Worm (Caenorhabditis elegans) whole organism, L3 larva: Measurements from ENCODE around the gene T12D8.9.

Source experiments
- aly-2 ChIP-seq: fragments of 150-350 bp; optimal IDR thresholded peaks from 2 replicates; lab custom pipeline; 2014; ENCODE audit warnings: missing biosample characterization, missing genetic modification characterization
- ceh-16 ChIP-seq: sonication (generic microtip); optimal IDR thresholded peaks from 2 replicates; lab custom pipeline; 2017; ENCODE audit warnings: missing biosample characterization, missing genetic modification characterization
- egl-27 ChIP-seq: sonication (generic microtip); optimal IDR thresholded peaks from 4 replicates; lab custom pipeline; 2017; ENCODE audit warnings: missing biosample characterization, missing genetic modification reagents, missing genetic modification characterization
- egl-5 ChIP-seq: fragments of 150-350 bp; optimal IDR thresholded peaks from 2 replicates; lab custom pipeline; 2017; ENCODE audit warnings: missing biosample characterization, missing genetic modification reagents, missing genetic modification characterization, inconsistent platforms
- elt-1 ChIP-seq: fragments of 150-350 bp; optimal IDR thresholded peaks from 2 replicates; lab custom pipeline; 2014; ENCODE audit warnings: missing biosample characterization, missing genetic modification characterization
- elt-2 ChIP-seq: sonication (generic microtip); optimal IDR thresholded peaks from 2 replicates; lab custom pipeline; 2016; ENCODE audit warnings: missing genetic modification reagents, mild to moderate bottlenecking, missing genetic modification characterization, missing compliant biosample characterization
- elt-3 ChIP-seq, 3 experiments: fragments of 150-350 bp in 1 of 3; sonication (generic microtip) in 2 of 3; optimal IDR thresholded peaks; 2 replicates in 2 of 3; 4 replicates in 1 of 3; lab custom pipeline; 2014 to 2017; ENCODE audit warnings: missing biosample characterization in 3 of 3, missing genetic modification characterization in 3 of 3
- eor-1 ChIP-seq, 2 experiments: fragments of 150-350 bp; optimal IDR thresholded peaks; 2 replicates each; lab custom pipeline; 2014 to 2018; ENCODE audit warnings: missing biosample characterization in 2 of 2, missing genetic modification characterization in 2 of 2
- fkh-10 ChIP-seq: sonication (generic microtip); optimal IDR thresholded peaks from 2 replicates; lab custom pipeline; 2017; ENCODE audit warnings: missing biosample characterization, missing genetic modification reagents, missing genetic modification characterization
- fkh-2 ChIP-seq: fragments of 150-350 bp; optimal IDR thresholded peaks from 2 replicates; lab custom pipeline; 2014; ENCODE audit warnings: missing biosample characterization, missing genetic modification reagents, missing genetic modification characterization
- fos-1 ChIP-seq: fragments of 150-350 bp; optimal IDR thresholded peaks from 2 replicates; lab custom pipeline; 2014; ENCODE audit warnings: missing biosample characterization, missing genetic modification characterization
- jun-1 ChIP-seq: fragments of 150-350 bp; optimal IDR thresholded peaks from 2 replicates; lab custom pipeline; 2014; ENCODE audit warnings: missing biosample characterization, missing genetic modification reagents, missing genetic modification characterization
- lin-39 ChIP-seq: fragments of 150-350 bp; optimal IDR thresholded peaks from 2 replicates; lab custom pipeline; 2018; ENCODE audit warnings: missing biosample characterization, missing genetic modification reagents, missing genetic modification characterization
- lsy-12 ChIP-seq: sonication (generic microtip); optimal IDR thresholded peaks from 2 replicates; lab custom pipeline; 2016; ENCODE audit warnings: mild to moderate bottlenecking, missing genetic modification characterization, missing compliant biosample characterization
- mdl-1 ChIP-seq: fragments of 150-350 bp; optimal IDR thresholded peaks from 2 replicates; lab custom pipeline; 2014; ENCODE audit warnings: missing biosample characterization, missing genetic modification characterization
- mml-1 ChIP-seq: fragments of 150-350 bp; sonication (generic microtip); optimal IDR thresholded peaks from 3 replicates; lab custom pipeline; 2014; ENCODE audit warnings: missing biosample characterization, missing genetic modification characterization
- nfya-1 ChIP-seq: sonication (generic microtip); optimal IDR thresholded peaks from 2 replicates; lab custom pipeline; 2017; ENCODE audit warnings: missing genetic modification characterization, mild to moderate bottlenecking, missing compliant biosample characterization, antibody characterized with exemption, moderate library complexity; ENCODE audit not compliant: insufficient read depth
- nhr-11 ChIP-seq: fragments of 150-350 bp; optimal IDR thresholded peaks from 2 replicates; lab custom pipeline; 2014; ENCODE audit warnings: missing biosample characterization, missing genetic modification characterization
- nhr-43 ChIP-seq: sonication (generic microtip); optimal IDR thresholded peaks from 2 replicates; lab custom pipeline; 2016; ENCODE audit warnings: mild to moderate bottlenecking, missing genetic modification characterization, missing compliant biosample characterization; ENCODE audit not compliant: poor library complexity, severe bottlenecking
- nhr-67 ChIP-seq: fragments of 150-350 bp; optimal IDR thresholded peaks from 2 replicates; lab custom pipeline; 2014; ENCODE audit warnings: missing biosample characterization, missing genetic modification characterization
- nhr-76 ChIP-seq: fragments of 150-350 bp; sonication (generic microtip); optimal IDR thresholded peaks from 5 replicates; lab custom pipeline; 2014; ENCODE audit warnings: missing biosample characterization, missing genetic modification characterization
- nhr-77 ChIP-seq: fragments of 150-350 bp; optimal IDR thresholded peaks from 2 replicates; lab custom pipeline; 2014; ENCODE audit warnings: missing biosample characterization, missing genetic modification characterization
- pqm-1 ChIP-seq: fragments of 150-350 bp; optimal IDR thresholded peaks from 2 replicates; lab custom pipeline; 2017; ENCODE audit warnings: missing biosample characterization, missing genetic modification characterization, inconsistent platforms
- skn-1 ChIP-seq: fragments of 150-350 bp; optimal IDR thresholded peaks from 2 replicates; lab custom pipeline; 2014; ENCODE audit warnings: missing biosample characterization, missing genetic modification characterization
- snpc-4 ChIP-seq: fragments of 150-350 bp; optimal IDR thresholded peaks from 2 replicates; lab custom pipeline; 2014; ENCODE audit warnings: missing biosample characterization, missing genetic modification characterization
- tbx-2 ChIP-seq: sonication (generic microtip); optimal IDR thresholded peaks from 2 replicates; lab custom pipeline; 2016; ENCODE audit warnings: mild to moderate bottlenecking, missing genetic modification characterization, missing compliant biosample characterization
- unc-39 ChIP-seq: sonication (generic microtip); optimal IDR thresholded peaks from 4 replicates; lab custom pipeline; 2017; ENCODE audit warnings: missing biosample characterization, missing genetic modification characterization
- unc-62 ChIP-seq: fragments of 150-350 bp; sonication (generic microtip); optimal IDR thresholded peaks from 4 replicates; lab custom pipeline; 2014; ENCODE audit warnings: missing biosample characterization, missing genetic modification reagents, missing genetic modification characterization
- ztf-11 ChIP-seq: fragments of 150-350 bp; optimal IDR thresholded peaks from 2 replicates; lab custom pipeline; 2014; ENCODE audit warnings: missing biosample characterization, missing genetic modification characterization
- ztf-4 ChIP-seq: fragments of 150-350 bp; optimal IDR thresholded peaks from 2 replicates; lab custom pipeline; 2014; ENCODE audit warnings: missing biosample characterization, missing genetic modification characterization

The T12D8.9 gene

ce11 chrIII:13630708-13631107, 13.8 kb downstream of the T12D8.9 start, which contains the start of gene arrd-17:
Gene arrd-17 (minus strand): TSS chrIII:13630808.
- TF ChIP-seq ztf-4 (tag; lab: Kevin White, UChicago) (no peak), ztf-11 (tag; lab: Kevin White, UChicago) (no peak), elt-1 (tag; lab: Kevin White, UChicago) (no peak), nhr-77 (tag; lab: Kevin White, UChicago) (no peak), mml-1 (tag; lab: Kevin White, UChicago) (no peak), elt-2 (no peak), tbx-2 (no peak), mdl-1 (tag; lab: Kevin White, UChicago) (no peak), elt-3 (tag; optimal IDR thresholded peaks at IDR 0.05; lab: Kevin White, UChicago) (no peak), nhr-76 (tag; lab: Kevin White, UChicago) (no peak), egl-5 (tag; lab: Kevin White, UChicago) (no peak), fkh-10 (GFP tag; lab: Kevin White, UChicago) (no peak)

- TF ChIP-seq nfya-1, result peak; percentile 3
- peak; percentile 20 for TF ChIP-seq fkh-10 (GFP tag; lab: Kevin White, UChicago)
- no peak for TF ChIP-seq elt-2
- TF ChIP-seq lin-39 (tag; lab: Kevin White, UChicago), result peak; percentile 3
Measured at ce11 chrIII:13633826-13634225, 16.9 kb downstream of the T12D8.9 start.

ce11 chrIII:13635235-13635634, 18.3 kb downstream of the T12D8.9 start:
- TF ChIP-seq jun-1 (tag; lab: Kevin White, UChicago) (no peak), lin-39 (tag; lab: Kevin White, UChicago) (peak; percentile 18), egl-5 (tag; lab: Kevin White, UChicago) (peak; percentile 11), elt-1 (tag; lab: Kevin White, UChicago) (peak; percentile 29)

ce11 chrIII:13635730-13636360, 18.9 kb downstream of the T12D8.9 start:
- TF ChIP-seq aly-2 (tag; lab: Kevin White, UChicago), result no peak
- peak; percentile 31 for TF ChIP-seq unc-62 (GFP tag; lab: Kevin White, UChicago)
- no peak for TF ChIP-seq egl-27 (tag; lab: Kevin White, UChicago)
- peak; percentile 66 for TF ChIP-seq snpc-4
- TF ChIP-seq fkh-10 (GFP tag; lab: Kevin White, UChicago), result peak; percentile 61
- TF ChIP-seq nfya-1, result peak; percentile 32
- TF ChIP-seq lin-39 (tag; lab: Kevin White, UChicago), result peak; percentile 7
- TF ChIP-seq elt-2, result no peak

DNA sequence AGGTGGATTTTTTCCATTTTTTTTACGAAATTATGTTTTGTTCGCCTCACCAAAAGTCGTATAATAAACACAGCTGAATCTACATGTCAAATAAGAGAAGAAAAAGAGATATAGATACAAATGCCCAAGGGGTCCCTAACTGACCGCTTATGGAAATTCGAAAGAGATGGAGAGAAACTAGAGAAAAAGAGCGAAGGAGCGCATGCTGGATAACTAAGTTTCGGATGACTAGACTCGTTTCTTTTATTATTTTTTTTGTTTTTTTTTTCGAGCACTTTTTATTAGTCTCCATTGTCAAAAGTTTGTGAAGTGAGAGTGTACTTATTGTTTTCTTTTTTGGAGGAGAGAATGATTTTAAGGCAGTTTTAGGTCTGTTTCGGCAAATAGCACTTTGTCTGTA, 20.8 kb downstream of the T12D8.9 start:
- TF ChIP-seq nfya-1, result peak; percentile 44
- TF ChIP-seq lsy-12, result no peak
- no peak for TF ChIP-seq nhr-43 (tag; lab: Kevin White, UChicago)
- peak; percentile 62 for TF ChIP-seq fkh-10 (GFP tag; lab: Kevin White, UChicago)
- TF ChIP-seq fkh-2 (tag; lab: Kevin White, UChicago), result no peak

DNA sequence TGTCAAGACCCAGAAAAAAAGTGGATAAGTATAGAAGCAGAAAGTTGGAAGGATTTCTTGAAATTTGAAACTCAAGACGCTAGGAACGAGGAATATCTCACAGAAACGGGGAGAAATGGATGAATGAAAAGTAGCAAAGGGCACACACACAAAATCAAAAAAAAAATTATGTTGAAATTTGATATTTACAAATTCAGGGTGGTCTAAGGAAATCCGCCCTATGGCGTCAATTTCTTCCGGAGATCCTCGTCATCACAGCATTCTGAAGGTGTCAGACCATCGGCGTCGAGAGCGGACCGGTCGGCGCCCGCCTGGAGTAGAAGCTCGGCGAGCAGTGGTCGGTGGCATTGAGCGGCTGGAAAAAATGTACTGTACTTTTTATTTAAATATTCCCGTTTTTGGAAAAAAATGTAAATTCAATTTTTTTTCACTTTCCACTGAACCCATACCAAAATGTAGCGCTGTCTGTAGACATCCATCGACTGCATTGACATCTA, 23.1 kb downstream of the T12D8.9 start:
- TF ChIP-seq lin-39 (tag; lab: Kevin White, UChicago) (no peak), eor-1 (tag; optimal IDR thresholded peaks at IDR 0.05; lab: Kevin White, UChicago) (no peak), pqm-1 (tag; lab: Kevin White, UChicago) (no peak), nhr-76 (tag; lab: Kevin White, UChicago) (no peak), nfya-1 (no peak), unc-39 (no peak), ceh-16 (no peak), skn-1 (no peak), nhr-11 (tag; lab: Kevin White, UChicago) (no peak), nhr-67 (tag; lab: Kevin White, UChicago) (no peak), elt-3 (tag; optimal IDR thresholded peaks at IDR 0.05; lab: Kevin White, UChicago) (no peak), tbx-2 (no peak), unc-62 (GFP tag; lab: Kevin White, UChicago) (no peak), egl-27 (tag; lab: Kevin White, UChicago) (no peak), fos-1 (tag; lab: Kevin White, UChicago) (no peak), egl-5 (tag; lab: Kevin White, UChicago) (no peak), lsy-12 (no peak)
- TF ChIP-seq, all 47 proteins: peak for 0
